Fruit fly (Drosophila melanogaster) whole organism, embryonic: ENCODE data around the gene CG11674.
A peak's percentile ranks its signal among the peaks of the same experiment; 100 is the strongest.

Experiments used
- Awh ChIP-seq: fragments of 200-800 bp; sonication (Bioruptor generic); IDR thresholded peaks from 2 replicates; pipeline ENCODE4, ENCODE4 v1.3.6; 2022; ENCODE audit warnings: missing biosample characterization, missing genetic modification characterization
- CG10979 ChIP-seq: fragments of 200-800 bp; sonication (Bioruptor generic); optimal IDR thresholded peaks from 2 replicates; lab custom pipeline; 2018; ENCODE audit warnings: missing biosample characterization, mild to moderate bottlenecking, missing genetic modification characterization, moderate library complexity
- CG11695 ChIP-seq: fragments of 200-800 bp; sonication (Bioruptor generic); IDR thresholded peaks from 3 replicates; pipeline ENCODE4 v1.3.6; 2022; ENCODE audit warnings: missing biosample characterization, missing genetic modification characterization
- CG13624 ChIP-seq: fragments of 200-800 bp; sonication (Bioruptor generic); optimal IDR thresholded peaks from 2 replicates; lab custom pipeline; 2016; ENCODE audit warnings: missing biosample characterization, missing genetic modification characterization
- CG15479 ChIP-seq: fragments of 200-800 bp; sonication (Bioruptor generic); optimal IDR thresholded peaks from 3 replicates; lab custom pipeline; 2019; ENCODE audit warnings: missing biosample characterization, mild to moderate bottlenecking, missing genetic modification characterization, moderate library complexity
- CG15601 ChIP-seq: fragments of 200-800 bp; sonication (Bioruptor generic); optimal IDR thresholded peaks from 3 replicates; lab custom pipeline; 2019; ENCODE audit warnings: missing biosample characterization, mild to moderate bottlenecking, missing genetic modification characterization, moderate library complexity
- CG1647 ChIP-seq: fragments of 200-800 bp; sonication (Bioruptor generic); optimal IDR thresholded peaks from 3 replicates; lab custom pipeline; 2016; ENCODE audit warnings: missing biosample characterization, missing genetic modification characterization
- CG1832 ChIP-seq: fragments of 200-800 bp; sonication (Bioruptor generic); optimal IDR thresholded peaks from 2 replicates; lab custom pipeline; 2017; ENCODE audit warnings: missing biosample characterization, mild to moderate bottlenecking, missing genetic modification characterization, inconsistent platforms
- CG32772 ChIP-seq: fragments of 200-800 bp; sonication (Bioruptor generic); IDR thresholded peaks from 2 replicates; pipeline ENCODE4 v1.3.6; 2022; ENCODE audit warnings: missing biosample characterization, missing genetic modification characterization
- CG4328 ChIP-seq: fragments of 200-800 bp; sonication (Bioruptor generic); optimal IDR thresholded peaks from 3 replicates; lab custom pipeline; 2017; ENCODE audit warnings: missing biosample characterization, missing genetic modification reagents, missing genetic modification characterization
- CG7963 ChIP-seq: fragments of 200-800 bp; sonication (Bioruptor generic); IDR thresholded peaks from 3 replicates; pipeline ENCODE4 v1.3.6; 2022; ENCODE audit warnings: missing biosample characterization, missing genetic modification characterization; ENCODE audit not compliant: partially characterized antibody
- CG8281 ChIP-seq: fragments of 200-800 bp; sonication (Bioruptor generic); optimal IDR thresholded peaks from 2 replicates; lab custom pipeline; 2018; ENCODE audit warnings: missing biosample characterization, mild to moderate bottlenecking, missing genetic modification characterization, moderate library complexity
- CG8765 ChIP-seq: fragments of 200-800 bp; sonication (Bioruptor generic); IDR thresholded peaks from 2 replicates; pipeline ENCODE4 v1.3.6; 2022; ENCODE audit warnings: missing biosample characterization, missing genetic modification characterization
- CG9932 ChIP-seq: fragments of 200-800 bp; sonication (Bioruptor generic); IDR thresholded peaks from 2 replicates; pipeline ENCODE4 v1.3.6; 2022; ENCODE audit warnings: missing biosample characterization, missing genetic modification characterization
- D ChIP-seq, 2 experiments: fragments of 200-800 bp in 1 of 2; fragments of >200 bp in 1 of 2; sonication (Bioruptor generic) in 1 of 2; optimal IDR thresholded peaks; 2 replicates in 1 of 2; 3 replicates in 1 of 2; lab custom pipeline; 2017; ENCODE audit warnings: mild to moderate bottlenecking in 1 of 2, missing biosample characterization in 1 of 2, missing genetic modification characterization in 1 of 2, missing genetic modification reagents in 1 of 2
- D19A ChIP-seq: fragments of 200-800 bp; optimal IDR thresholded peaks from 3 replicates; lab custom pipeline; 2019; ENCODE audit warnings: missing biosample characterization, mild to moderate bottlenecking, missing genetic modification characterization, moderate library complexity
- E2f1 ChIP-seq: fragments of 200-800 bp; sonication (Bioruptor generic); IDR thresholded peaks from 2 replicates; pipeline ENCODE4 v1.3.6; 2022; ENCODE audit warnings: missing biosample characterization, missing genetic modification characterization
- Ets97D ChIP-seq: fragments of 200-800 bp; sonication (Bioruptor generic); optimal IDR thresholded peaks from 3 replicates; lab custom pipeline; 2016; ENCODE audit warnings: missing biosample characterization, missing genetic modification characterization
- Fer2 ChIP-seq: fragments of 200-800 bp; sonication (Bioruptor generic); optimal IDR thresholded peaks from 2 replicates; lab custom pipeline; 2018; ENCODE audit warnings: missing biosample characterization, mild to moderate bottlenecking, missing genetic modification characterization, moderate library complexity
- HLH54F ChIP-seq: fragments of 200-800 bp; sonication (Bioruptor generic); optimal IDR thresholded peaks from 3 replicates; lab custom pipeline; 2016; ENCODE audit warnings: missing biosample characterization, missing genetic modification characterization
- Hsf ChIP-seq: fragments of 200-800 bp; sonication (Bioruptor generic); optimal IDR thresholded peaks from 3 replicates; lab custom pipeline; 2016; ENCODE audit warnings: missing biosample characterization, missing genetic modification characterization
- MESR4 ChIP-seq: fragments of 200-800 bp; sonication (Bioruptor generic); optimal IDR thresholded peaks from 2 replicates; lab custom pipeline; 2018; ENCODE audit warnings: missing biosample characterization, mild to moderate bottlenecking, missing genetic modification characterization, moderate library complexity
- Max ChIP-seq: fragments of 200-800 bp; sonication (Bioruptor generic); optimal IDR thresholded peaks from 2 replicates; lab custom pipeline; 2016; ENCODE audit warnings: missing biosample characterization, mild to moderate bottlenecking, missing genetic modification characterization
- Oli ChIP-seq: fragments of 200-800 bp; sonication (Bioruptor generic); optimal IDR thresholded peaks from 2 replicates; lab custom pipeline; 2018; ENCODE audit warnings: missing biosample characterization, mild to moderate bottlenecking, missing genetic modification characterization, moderate library complexity
- Six4 ChIP-seq: fragments of 200-800 bp; sonication (Bioruptor generic); optimal IDR thresholded peaks from 2 replicates; lab custom pipeline; 2016; ENCODE audit warnings: missing biosample characterization, missing genetic modification characterization
- Xrp1 ChIP-seq: fragments of 200-800 bp; sonication (Bioruptor generic); IDR thresholded peaks from 2 replicates; pipeline ENCODE4 v1.3.6; 2022; ENCODE audit warnings: missing biosample characterization, missing genetic modification characterization
- cg ChIP-seq: fragments of 200-800 bp; sonication (Bioruptor generic); optimal IDR thresholded peaks from 3 replicates; lab custom pipeline; 2019; ENCODE audit warnings: missing biosample characterization, mild to moderate bottlenecking, missing genetic modification characterization, moderate library complexity
- chinmo ChIP-seq: fragments of 200-800 bp; sonication (Bioruptor generic); IDR thresholded peaks from 4 replicates; pipeline ENCODE4 v1.3.6; 2022; ENCODE audit warnings: missing biosample characterization, missing genetic modification characterization; ENCODE audit not compliant: partially characterized antibody
- crp ChIP-seq, 2 experiments: fragments of 200-800 bp; sonication (Bioruptor generic); optimal IDR thresholded peaks; 2 replicates in 1 of 2; 3 replicates in 1 of 2; lab custom pipeline; 2017; ENCODE audit warnings: missing biosample characterization in 2 of 2, missing genetic modification characterization in 2 of 2, mild to moderate bottlenecking in 1 of 2, moderate library complexity in 1 of 2
- emc ChIP-seq: fragments of 200-800 bp; sonication (Bioruptor generic); optimal IDR thresholded peaks from 2 replicates; lab custom pipeline; 2016; ENCODE audit warnings: missing biosample characterization, missing genetic modification characterization
- ems ChIP-seq: fragments of 200-800 bp; sonication (Bioruptor generic); optimal IDR thresholded peaks from 3 replicates; lab custom pipeline; 2016; ENCODE audit warnings: missing biosample characterization, missing genetic modification characterization
- esg ChIP-seq: fragments of 200-800 bp; sonication (Bioruptor generic); conservative IDR thresholded peaks from 2 replicates; pipeline ENCODE4 v1.3.6; 2022; ENCODE audit warnings: missing biosample characterization, missing genetic modification characterization
- ftz-f1 ChIP-seq: fragments of 200-800 bp; sonication (Bioruptor generic); optimal IDR thresholded peaks from 2 replicates; lab custom pipeline; 2016; ENCODE audit warnings: missing biosample characterization, missing genetic modification characterization
- gfzf ChIP-seq: fragments of 200-800 bp; sonication (Bioruptor generic); optimal IDR thresholded peaks from 2 replicates; lab custom pipeline; 2016; ENCODE audit warnings: missing biosample characterization, mild to moderate bottlenecking, missing genetic modification characterization, moderate library complexity
- grau ChIP-seq: fragments of 200-800 bp; optimal IDR thresholded peaks from 3 replicates; lab custom pipeline; 2019; ENCODE audit warnings: missing biosample characterization, mild to moderate bottlenecking, missing genetic modification characterization, moderate library complexity
- hkb ChIP-seq, 2 experiments: fragments of 200-800 bp in 1 of 2; fragments of >200 bp in 1 of 2; sonication (Bioruptor generic) in 1 of 2; IDR thresholded peaks in 1 of 2; optimal IDR thresholded peaks in 1 of 2; 2 replicates each; pipeline versions ENCODE4 v1.3.6 to Lab custom; 2017 to 2022; ENCODE audit warnings: missing biosample characterization in 1 of 2, missing genetic modification characterization in 1 of 2
- klu ChIP-seq: fragments of 200-800 bp; sonication (Bioruptor generic); IDR thresholded peaks from 2 replicates; pipeline ENCODE4 v1.3.6; 2022; ENCODE audit warnings: missing biosample characterization, missing genetic modification characterization
- lilli ChIP-seq: fragments of 200-800 bp; sonication (Bioruptor generic); optimal IDR thresholded peaks from 3 replicates; lab custom pipeline; 2016; ENCODE audit warnings: missing biosample characterization, missing genetic modification characterization
- lola ChIP-seq, 3 experiments: fragments of >200 bp in 2 of 3; fragments of 200-800 bp in 1 of 3; sonication (Bioruptor generic) in 1 of 3; optimal IDR thresholded peaks; 2 replicates each; lab custom pipeline; 2017 to 2019; ENCODE audit warnings: missing biosample characterization in 3 of 3, missing genetic modification characterization in 3 of 3, mild to moderate bottlenecking in 1 of 3, moderate library complexity in 1 of 3
- nerfin-1 ChIP-seq: fragments of 200-800 bp; sonication (Bioruptor generic); optimal IDR thresholded peaks from 3 replicates; lab custom pipeline; 2019; ENCODE audit warnings: missing biosample characterization, mild to moderate bottlenecking, missing genetic modification characterization, moderate library complexity
- odd ChIP-seq: fragments of 200-800 bp; sonication (Bioruptor generic); optimal IDR thresholded peaks from 2 replicates; lab custom pipeline; 2017; ENCODE audit warnings: missing biosample characterization, mild to moderate bottlenecking, missing genetic modification characterization
- otp ChIP-seq: fragments of 200-800 bp; sonication (Bioruptor generic); IDR thresholded peaks from 3 replicates; pipeline ENCODE4, ENCODE4 v1.3.6; 2022; ENCODE audit warnings: missing biosample characterization, missing genetic modification characterization
- row ChIP-seq: fragments of 200-800 bp; sonication (Bioruptor generic); IDR thresholded peaks from 3 replicates; pipeline ENCODE4 v1.3.6; 2022; ENCODE audit warnings: missing biosample characterization, missing genetic modification characterization
- scrt ChIP-seq: fragments of 200-800 bp; sonication (Bioruptor generic); optimal IDR thresholded peaks from 2 replicates; lab custom pipeline; 2018; ENCODE audit warnings: missing biosample characterization, mild to moderate bottlenecking, missing genetic modification characterization, moderate library complexity
- stwl ChIP-seq: fragments of 200-800 bp; sonication (Bioruptor generic); optimal IDR thresholded peaks from 3 replicates; lab custom pipeline; 2018; ENCODE audit warnings: missing biosample characterization, mild to moderate bottlenecking, missing genetic modification characterization, moderate library complexity
- z ChIP-seq: fragments of 200-800 bp; sonication (Bioruptor generic); IDR thresholded peaks from 3 replicates; pipeline ENCODE4 v1.3.6; 2022; ENCODE audit warnings: missing biosample characterization, missing genetic modification characterization
- zf30C ChIP-seq: fragments of 200-800 bp; sonication (Bioruptor generic); optimal IDR thresholded peaks from 3 replicates; lab custom pipeline; 2018; ENCODE audit warnings: missing biosample characterization, mild to moderate bottlenecking, missing genetic modification characterization

CG11674 gene

DNA sequence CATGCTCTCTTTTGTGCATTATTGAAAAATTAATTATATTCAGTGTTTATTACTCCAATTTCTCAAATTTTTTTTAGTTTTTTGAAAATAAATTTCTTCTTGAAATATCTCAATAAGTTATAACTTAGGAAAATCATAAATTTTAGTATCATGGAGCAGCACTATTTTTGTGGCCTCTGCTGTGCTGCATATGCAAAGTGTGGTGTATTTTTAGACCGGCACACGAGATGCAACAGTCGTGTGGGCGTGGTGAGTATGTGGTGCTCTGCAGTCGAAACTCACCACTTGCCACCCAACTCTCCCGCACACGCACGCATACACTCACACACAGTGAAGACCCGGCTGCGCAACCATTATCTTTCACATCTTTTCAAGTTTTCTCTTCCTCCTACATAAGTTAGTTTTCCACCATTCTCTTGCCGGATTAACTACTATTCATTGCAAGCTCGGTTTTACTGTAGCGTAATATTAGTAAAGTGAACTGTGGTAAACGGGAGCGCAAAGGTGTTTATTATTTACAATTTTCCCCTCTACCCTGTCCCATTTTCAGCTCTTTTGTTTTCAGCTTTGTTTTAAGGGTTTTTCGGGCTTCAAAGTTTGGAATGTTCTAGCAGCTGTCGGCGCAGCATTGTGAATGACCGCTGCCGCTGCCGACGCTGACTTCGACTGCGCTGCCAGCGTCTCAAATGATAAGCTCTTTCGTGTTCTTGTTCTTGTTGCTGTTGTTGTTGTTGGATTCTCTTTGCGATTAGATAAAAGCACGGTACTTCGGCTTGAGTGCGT lies 17.1 kb downstream of the CG11674 start (continued):
- TF ChIP-seq esg (GFP tag; lab: Robert Waterston, UW), result 0 out of 2 replicates have a peak, but pooled peaks have one; percentile 21
- TF ChIP-seq Hsf (GFP tag; lab: Kevin White, UChicago), result peak; percentile 37
- no peak for TF ChIP-seq emc
- no peak for TF ChIP-seq Fer2 (tag; lab: Kevin White, UChicago)
- no peak for TF ChIP-seq ftz-f1 (GFP tag; lab: Kevin White, UChicago)
- peak; percentile 47 for TF ChIP-seq ems (GFP tag; lab: Kevin White, UChicago)
- no peak for TF ChIP-seq CG8765 (GFP tag; lab: Robert Waterston, UW)
- peak; percentile 86 for TF ChIP-seq CG10979 (tag; lab: Kevin White, UChicago)
- peak; percentile 72 for TF ChIP-seq D19A (tag; lab: Kevin White, UChicago)
- no peak for TF ChIP-seq hkb (optimal IDR thresholded peaks at IDR 0.05; lab: Kevin White, UChicago)
- peak; percentile 82 for TF ChIP-seq hkb (GFP tag; IDR thresholded peaks at IDR 0.05; lab: Robert Waterston, UW)
- peak; percentile 5 for TF ChIP-seq Max (GFP tag; lab: Kevin White, UChicago)
- peak; percentile 53 for TF ChIP-seq CG32772
- peak; percentile 33 for TF ChIP-seq lilli
- TF ChIP-seq chinmo (GFP tag; lab: Robert Waterston, UW), result peak; percentile 54; the same call in 1 of the 4 replicates
- TF ChIP-seq CG15601 (tag; lab: Kevin White, UChicago), result peak; percentile 64
- peak; percentile 65 for TF ChIP-seq Oli (tag; lab: Kevin White, UChicago)
- peak; percentile 63 for TF ChIP-seq nerfin-1 (tag; lab: Kevin White, UChicago)
- TF ChIP-seq Xrp1 (GFP tag; lab: Robert Waterston, UW), result peak; percentile 83
- TF ChIP-seq Six4, result peak; percentile 58
- TF ChIP-seq Ets97D (GFP tag; lab: Kevin White, UChicago), result no peak
- peak; percentile 86 for TF ChIP-seq grau (tag; lab: Kevin White, UChicago)
- TF ChIP-seq otp (GFP tag; lab: Robert Waterston, UW), result peak; percentile 59; the same call in 2 of the 3 replicates
- peak; percentile 50 for TF ChIP-seq CG4328 (GFP tag; lab: Kevin White, UChicago)
- TF ChIP-seq z, result no peak
- TF ChIP-seq CG15479 (GFP tag; lab: Kevin White, UChicago), result peak; percentile 19
- TF ChIP-seq CG9932 (GFP tag; lab: Robert Waterston, UW), result no peak
- no peak for TF ChIP-seq CG1647 (GFP tag; lab: Kevin White, UChicago)
- peak; percentile 20 for TF ChIP-seq stwl (tag; lab: Kevin White, UChicago)
- peak; percentile 29; the same call in 1 of the 2 replicates for TF ChIP-seq E2f1 (GFP tag; lab: Robert Waterston, UW)
- no peak for TF ChIP-seq HLH54F (GFP tag; lab: Kevin White, UChicago)
- no peak for TF ChIP-seq D (optimal IDR thresholded peaks at IDR 0.05; lab: Kevin White, UChicago)
- TF ChIP-seq D (GFP tag; optimal IDR thresholded peaks at IDR 0.05; lab: Kevin White, UChicago), result peak; percentile 75
- no peak for TF ChIP-seq CG1832 (GFP tag; lab: Kevin White, UChicago)
- TF ChIP-seq scrt, result peak; percentile 67
- TF ChIP-seq gfzf (GFP tag; lab: Kevin White, UChicago), result no peak
- peak in 1 of 3 experiments; percentile 64 for TF ChIP-seq lola (GFP tag; optimal IDR thresholded peaks at IDR 0.05; lab: Kevin White, UChicago)
- no peak for TF ChIP-seq zf30C (GFP tag; lab: Kevin White, UChicago)
- no peak for TF ChIP-seq CG7963 (GFP tag; lab: Robert Waterston, UW)
- TF ChIP-seq CG13624, result peak; percentile 6
- no peak for TF ChIP-seq klu (GFP tag; lab: Robert Waterston, UW)
- peak in 1 of 2 experiments; percentile 13 for TF ChIP-seq crp (GFP tag; optimal IDR thresholded peaks at IDR 0.05; lab: Kevin White, UChicago)
- TF ChIP-seq Awh (GFP tag; lab: Robert Waterston, UW), result no peak; the same call in 1 of the 2 replicates
- peak; percentile 17; the same call in 1 of the 3 replicates for TF ChIP-seq row (GFP tag; lab: Robert Waterston, UW)
- peak; percentile 69; the same call in 2 of the 3 replicates for TF ChIP-seq CG11695 (GFP tag; lab: Robert Waterston, UW)
- peak; percentile 45 for TF ChIP-seq CG8281 (tag; lab: Kevin White, UChicago)
- TF ChIP-seq cg (GFP tag; lab: Kevin White, UChicago), result peak; percentile 63
- no peak for TF ChIP-seq MESR4
- TF ChIP-seq odd (GFP tag; lab: Kevin White, UChicago), result peak; percentile 26
